Worm (Caenorhabditis elegans): ENCODE data around the gene Y45F10C.1.

DNA sequence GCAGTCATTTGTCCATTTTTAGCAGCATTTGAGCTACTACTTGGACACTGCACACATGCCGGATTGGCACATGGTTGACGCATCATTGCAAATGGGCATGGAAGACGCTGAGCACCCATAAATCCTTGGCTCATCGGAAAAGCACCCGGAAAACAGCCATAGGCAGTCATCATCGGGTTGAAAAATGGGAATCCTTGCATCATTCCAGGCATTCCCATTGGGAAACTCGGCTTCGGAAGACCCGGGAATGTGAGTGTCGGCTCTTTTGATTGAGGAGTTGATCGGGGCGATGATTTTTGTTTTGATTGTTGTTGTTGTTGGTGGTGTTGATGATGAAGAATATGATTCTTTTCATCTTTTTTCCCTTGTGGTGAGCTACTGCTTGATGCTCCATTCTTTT is 43.3 kb upstream of the Y45F10C.1 start:
- no peak for TF ChIP-seq unc-39 (tag; optimal IDR thresholded peaks at IDR 0.05)
- TF ChIP-seq ZK546.5 (tag; optimal IDR thresholded peaks at IDR 0.05), result no peak
- peak; percentile 65 for TF ChIP-seq ama-1 (optimal IDR thresholded peaks at IDR 0.05)
- no peak for TF ChIP-seq R02D3.7 (tag; optimal IDR thresholded peaks at IDR 0.05)
- TF ChIP-seq elt-1 (tag; optimal IDR thresholded peaks at IDR 0.05), result no peak

Data from whole organism, L3 larva.